Worm (Caenorhabditis elegans): Measurements from ENCODE around the gene W02H5.8.

The W02H5.8 gene

ce11 chrV:2672603-2673002 lies 20.1 kb upstream of the W02H5.8 start, which contains the start of gene W02G9.3 (continued):
- TF ChIP-seq lsy-27 (tag; optimal IDR thresholded peaks at IDR 0.05; ENCODE audit: borderline replicate concordance, insufficient read depth), result no peak
- no peak for TF ChIP-seq cebp-1 (GFP tag; IDR thresholded peaks at IDR 0.05)
- TF ChIP-seq cebp-1 (tag; optimal IDR thresholded peaks at IDR 0.05), result peak; percentile 41
- TF ChIP-seq lin-26 (GFP tag; IDR thresholded peaks at IDR 0.05), result no peak
- peak; percentile 44; the same call in 1 of the 2 replicates for TF ChIP-seq ceh-91 (GFP tag; IDR thresholded peaks at IDR 0.05)
- no peak for TF ChIP-seq ceh-40 (GFP tag; IDR thresholded peaks at IDR 0.05)
- no peak for TF ChIP-seq Y79H2A.3 (GFP tag; conservative IDR thresholded peaks at IDR 0.05)
- TF ChIP-seq madf-6 (GFP tag; IDR thresholded peaks at IDR 0.05), result peak; percentile 77
- TF ChIP-seq F33H1.4 (GFP tag; IDR thresholded peaks at IDR 0.05), result peak; percentile 46; the same call in 1 of the 2 replicates
- peak; percentile 60 for TF ChIP-seq F49E8.2 (tag; optimal IDR thresholded peaks at IDR 0.05; ENCODE audit: insufficient read depth)
- TF ChIP-seq F23B12.7 (tag; optimal IDR thresholded peaks at IDR 0.05; ENCODE audit: insufficient read depth), result peak; percentile 60
- no peak for TF ChIP-seq gei-17 (GFP tag; optimal IDR thresholded peaks at IDR 0.05)
- TF ChIP-seq efl-1 (GFP tag; optimal IDR thresholded peaks at IDR 0.05), result peak; percentile 60
- TF ChIP-seq him-1 (tag; optimal IDR thresholded peaks at IDR 0.05), result peak; percentile 1
- no peak for TF ChIP-seq atf-7 (tag; optimal IDR thresholded peaks at IDR 0.05)
- no peak for TF ChIP-seq Y56A3A.18 (GFP tag; IDR thresholded peaks at IDR 0.05)
- TF ChIP-seq madf-3 (GFP tag; IDR thresholded peaks at IDR 0.05), result 0 out of 2 replicates have a peak, but pooled peaks have one; percentile 43
- no peak for TF ChIP-seq fkh-3 (tag; optimal IDR thresholded peaks at IDR 0.05)
- no peak for TF ChIP-seq nhr-27 (tag; optimal IDR thresholded peaks at IDR 0.05)
- TF ChIP-seq snpc-1.1 (tag; optimal IDR thresholded peaks at IDR 0.05; ENCODE audit: insufficient read depth), result peak; percentile 3
- no peak for TF ChIP-seq akir-1 (GFP tag; optimal IDR thresholded peaks at IDR 0.05)
- TF ChIP-seq F52B5.7 (tag; optimal IDR thresholded peaks at IDR 0.05), result no peak
- peak; percentile 72 for TF ChIP-seq attf-5 (GFP tag; optimal IDR thresholded peaks at IDR 0.05)
- TF ChIP-seq madf-8 (GFP tag; conservative IDR thresholded peaks at IDR 0.05), result no peak
- peak; percentile 99 for TF ChIP-seq hmg-1.2 (GFP tag; IDR thresholded peaks at IDR 0.05)
- TF ChIP-seq ztf-6 (GFP tag; IDR thresholded peaks at IDR 0.05), result no peak
- TF ChIP-seq nfya-2 (GFP tag; IDR thresholded peaks at IDR 0.05), result no peak
- 0 out of 2 replicates have a peak, but pooled peaks have one; percentile 13 for TF ChIP-seq attf-6 (GFP tag; IDR thresholded peaks at IDR 0.05)
- TF ChIP-seq mcd-1 (GFP tag; IDR thresholded peaks at IDR 0.05), result peak; percentile 95
- TF ChIP-seq lsl-1 (GFP tag; optimal IDR thresholded peaks at IDR 0.05), result peak; percentile 58

ce11 chrV:2671155-2671554 lies 18.7 kb upstream of the W02H5.8 start, which contains the start of gene kel-8:
Gene kel-8 (plus strand): TSS chrV:2671455.
- TF ChIP-seq madf-3 (GFP tag; IDR thresholded peaks at IDR 0.05), result 0 out of 2 replicates have a peak, but pooled peaks have one; percentile 39
- no peak for TF ChIP-seq F10E7.11 (tag; optimal IDR thresholded peaks at IDR 0.05)
- TF ChIP-seq ztf-26 (tag; optimal IDR thresholded peaks at IDR 0.05), result no peak
- no peak for TF ChIP-seq ZK185.1 (tag; optimal IDR thresholded peaks at IDR 0.05; ENCODE audit: poor library complexity, severe bottlenecking)

ce11 chrV:2666600-2666999 lies 14.1 kb upstream of the W02H5.8 start, which contains the start of gene W02G9.4:
Gene W02G9.4 (plus strand): TSS chrV:2666900.
- TF ChIP-seq madf-10 (tag; optimal IDR thresholded peaks at IDR 0.05) (no peak), snpc-4 (GFP tag; optimal IDR thresholded peaks at IDR 0.05) (no peak), snpc-4 (tag; optimal IDR thresholded peaks at IDR 0.05) (no peak), F52B5.7 (tag; optimal IDR thresholded peaks at IDR 0.05) (no peak), rcor-1 (GFP tag; IDR thresholded peaks at IDR 0.05) (no peak), madf-8 (GFP tag; conservative IDR thresholded peaks at IDR 0.05) (no peak), lsl-1 (GFP tag; optimal IDR thresholded peaks at IDR 0.05) (no peak), mcd-1 (GFP tag; IDR thresholded peaks at IDR 0.05) (no peak), nhr-90 (tag; optimal IDR thresholded peaks at IDR 0.05) (no peak), B0019.2 (GFP tag; conservative IDR thresholded peaks at IDR 0.05) (no peak)
